Fruit fly (Drosophila melanogaster): ENCODE results near the gene CG10183.

Gene CG10183

dm6 chr3R:23646183-23646582, 47.3 kb upstream of the CG10183 start (continued):
- TF ChIP-seq twi (tag; optimal IDR thresholded peaks at IDR 0.05): no peak
- peak; percentile 67 for TF ChIP-seq CG12219 (GFP tag; optimal IDR thresholded peaks at IDR 0.05)
- TF ChIP-seq bbx (GFP tag; IDR thresholded peaks at IDR 0.05; ENCODE audit: partially characterized antibody): no peak
- no peak for TF ChIP-seq CG13287 (GFP tag; IDR thresholded peaks at IDR 0.05; ENCODE audit: partially characterized antibody)
- peak; percentile 5 for TF ChIP-seq CG14965 (GFP tag; optimal IDR thresholded peaks at IDR 0.05; ENCODE audit: borderline replicate concordance)
- TF ChIP-seq Hr3 (GFP tag; optimal IDR thresholded peaks at IDR 0.05): peak; percentile 49
- TF ChIP-seq CG4360 (GFP tag; IDR thresholded peaks at IDR 0.05): peak; percentile 36; the same call in 1 of the 2 replicates
- 0 out of 2 replicates have a peak, but pooled peaks have one; percentile 44 for TF ChIP-seq CG31224 (GFP tag; IDR thresholded peaks at IDR 0.05)
- TF ChIP-seq dm (GFP tag; optimal IDR thresholded peaks at IDR 0.05): peak; percentile 12
- peak; percentile 38 for TF ChIP-seq CG9876 (GFP tag; optimal IDR thresholded peaks at IDR 0.05)
- TF ChIP-seq phol (tag; optimal IDR thresholded peaks at IDR 0.05): peak; percentile 73
- peak; percentile 68; the same call in 2 of the 3 replicates for TF ChIP-seq sr (GFP tag; IDR thresholded peaks at IDR 0.05)
- peak; percentile 15 for TF ChIP-seq Bdp1 (GFP tag; optimal IDR thresholded peaks at IDR 0.05)
- TF ChIP-seq pan (optimal IDR thresholded peaks at IDR 0.05): no peak
- peak in 1 of 2 experiments; percentile 87 for TF ChIP-seq pan (GFP tag; optimal IDR thresholded peaks at IDR 0.05 in 1 of 2, IDR thresholded peaks at IDR 0.05 in 1 of 2)
- no peak for TF ChIP-seq Trl (optimal IDR thresholded peaks at IDR 0.05)
- TF ChIP-seq Trl (GFP tag; optimal IDR thresholded peaks at IDR 0.05): peak; percentile 59
- TF ChIP-seq Hmx (GFP tag; optimal IDR thresholded peaks at IDR 0.05): no peak
- TF ChIP-seq CG2875 (GFP tag; optimal IDR thresholded peaks at IDR 0.05): peak; percentile 60
- peak; percentile 6 for TF ChIP-seq CTCF (GFP tag; optimal IDR thresholded peaks at IDR 0.05)
- peak; percentile 70; the same call in 2 of the 3 replicates for TF ChIP-seq CG7357 (GFP tag; IDR thresholded peaks at IDR 0.05)
- peak; percentile 75 for TF ChIP-seq tin (GFP tag; optimal IDR thresholded peaks at IDR 0.05)
- TF ChIP-seq Med (GFP tag): peak; percentile 96
- TF ChIP-seq fd64A (GFP tag; optimal IDR thresholded peaks at IDR 0.05): peak; percentile 49
- peak; percentile 64 for TF ChIP-seq CG1602 (GFP tag; optimal IDR thresholded peaks at IDR 0.05)
- peak; percentile 61 for TF ChIP-seq repo (GFP tag; optimal IDR thresholded peaks at IDR 0.05)
- TF ChIP-seq CG2202 (tag; optimal IDR thresholded peaks at IDR 0.05): peak; percentile 8
- TF ChIP-seq CG17385 (GFP tag; optimal IDR thresholded peaks at IDR 0.05): peak; percentile 67
- peak; percentile 62 for TF ChIP-seq tx (GFP tag; optimal IDR thresholded peaks at IDR 0.05)
- TF ChIP-seq cwo (GFP tag; optimal IDR thresholded peaks at IDR 0.05): peak; percentile 58
- peak; percentile 74 for TF ChIP-seq Aef1 (GFP tag; IDR thresholded peaks at IDR 0.05)
- TF ChIP-seq CG3995 (GFP tag; optimal IDR thresholded peaks at IDR 0.05): no peak
- peak; percentile 6 for TF ChIP-seq Dip3 (GFP tag; optimal IDR thresholded peaks at IDR 0.05)
- TF ChIP-seq CG17568 (GFP tag; optimal IDR thresholded peaks at IDR 0.05): peak; percentile 50
- TF ChIP-seq chm (GFP tag; IDR thresholded peaks at IDR 0.05): peak; percentile 71; the same call in 1 of the 2 replicates
- peak; percentile 23 for TF ChIP-seq CG10274 (GFP tag; optimal IDR thresholded peaks at IDR 0.05)
- peak; percentile 42 for TF ChIP-seq her (GFP tag; optimal IDR thresholded peaks at IDR 0.05)
- peak; percentile 5 for TF ChIP-seq HmgD (GFP tag; optimal IDR thresholded peaks at IDR 0.05)
- peak; percentile 71 for TF ChIP-seq ems (GFP tag; optimal IDR thresholded peaks at IDR 0.05)
- TF ChIP-seq lab (GFP tag; optimal IDR thresholded peaks at IDR 0.05): peak; percentile 85
- TF ChIP-seq CG12391 (tag; optimal IDR thresholded peaks at IDR 0.05): peak; percentile 66
- TF ChIP-seq CG9797 (GFP tag; optimal IDR thresholded peaks at IDR 0.05): no peak
- TF ChIP-seq Chrac-16 (GFP tag; optimal IDR thresholded peaks at IDR 0.05): peak; percentile 61
- no peak for TF ChIP-seq prd (optimal IDR thresholded peaks at IDR 0.05)
- TF ChIP-seq prd (GFP tag; IDR thresholded peaks at IDR 0.05): peak; percentile 84
- TF ChIP-seq CG1529 (GFP tag; optimal IDR thresholded peaks at IDR 0.05): peak; percentile 69
- TF ChIP-seq CG6765 (GFP tag; optimal IDR thresholded peaks at IDR 0.05): no peak
- TF ChIP-seq Stat92E (GFP tag; optimal IDR thresholded peaks at IDR 0.05): no peak
- peak; percentile 83 for TF ChIP-seq dysf (GFP tag; IDR thresholded peaks at IDR 0.05)
- peak; percentile 11 for TF ChIP-seq CG1792 (GFP tag; optimal IDR thresholded peaks at IDR 0.05)
- TF ChIP-seq salm (tag; optimal IDR thresholded peaks at IDR 0.05): peak; percentile 16
- no peak for TF ChIP-seq CG4617 (GFP tag; optimal IDR thresholded peaks at IDR 0.05; ENCODE audit: borderline replicate concordance)

Data from whole organism, embryonic.